Fruit fly (Drosophila melanogaster): ENCODE data around the gene Klp3A.

The Klp3A gene

DNA sequence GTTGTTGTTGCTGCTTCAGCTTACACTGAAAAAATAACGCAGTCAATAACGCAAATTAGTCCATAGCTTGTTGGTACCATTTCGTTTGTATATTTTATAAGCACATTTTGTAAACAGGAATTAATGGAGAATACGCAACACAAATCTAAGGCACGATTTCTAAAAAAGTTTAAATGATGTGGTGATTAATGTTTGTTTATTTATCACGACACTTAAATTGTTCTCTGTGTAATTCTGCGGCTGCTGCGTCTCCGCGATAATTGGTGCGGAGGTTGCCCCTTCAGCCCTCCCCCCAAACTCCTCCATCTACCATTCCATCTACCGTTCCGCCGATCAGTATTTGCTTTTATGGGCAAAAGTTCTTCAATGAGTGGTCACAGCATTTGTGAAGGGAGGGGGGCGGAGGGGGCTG is 43.6 kb upstream of the Klp3A start (continued):
- peak; percentile 83 for TF ChIP-seq dac (GFP tag; optimal IDR thresholded peaks at IDR 0.05)
- TF ChIP-seq CG6854 (GFP tag; optimal IDR thresholded peaks at IDR 0.05), result peak; percentile 85
- TF ChIP-seq CG11294 (GFP tag; IDR thresholded peaks at IDR 0.05), result peak; percentile 80
- TF ChIP-seq spab (GFP tag; optimal IDR thresholded peaks at IDR 0.05), result peak; percentile 84
- TF ChIP-seq CG6808 (GFP tag; optimal IDR thresholded peaks at IDR 0.05), result peak; percentile 90
- peak; percentile 91 for TF ChIP-seq CG15336 (GFP tag; IDR thresholded peaks at IDR 0.05)
- peak; percentile 88 for TF ChIP-seq CG32006 (GFP tag; optimal IDR thresholded peaks at IDR 0.05)
- peak; percentile 85 for TF ChIP-seq achi (GFP tag; optimal IDR thresholded peaks at IDR 0.05)
- TF ChIP-seq CG6163 (GFP tag; IDR thresholded peaks at IDR 0.05), result peak; percentile 94
- TF ChIP-seq Blimp-1 (GFP tag; optimal IDR thresholded peaks at IDR 0.05), result peak; percentile 68
- TF ChIP-seq dsx (GFP tag; optimal IDR thresholded peaks at IDR 0.05; ENCODE audit: poor library complexity, severe bottlenecking), result peak; percentile 83
- peak; percentile 89 for TF ChIP-seq Met (GFP tag; optimal IDR thresholded peaks at IDR 0.05)
- TF ChIP-seq Hr39 (GFP tag; optimal IDR thresholded peaks at IDR 0.05), result peak; percentile 92
- peak; percentile 84 for TF ChIP-seq OdsH (GFP tag; optimal IDR thresholded peaks at IDR 0.05)
- peak; percentile 76 for TF ChIP-seq CG9139 (GFP tag; optimal IDR thresholded peaks at IDR 0.05)

DNA sequence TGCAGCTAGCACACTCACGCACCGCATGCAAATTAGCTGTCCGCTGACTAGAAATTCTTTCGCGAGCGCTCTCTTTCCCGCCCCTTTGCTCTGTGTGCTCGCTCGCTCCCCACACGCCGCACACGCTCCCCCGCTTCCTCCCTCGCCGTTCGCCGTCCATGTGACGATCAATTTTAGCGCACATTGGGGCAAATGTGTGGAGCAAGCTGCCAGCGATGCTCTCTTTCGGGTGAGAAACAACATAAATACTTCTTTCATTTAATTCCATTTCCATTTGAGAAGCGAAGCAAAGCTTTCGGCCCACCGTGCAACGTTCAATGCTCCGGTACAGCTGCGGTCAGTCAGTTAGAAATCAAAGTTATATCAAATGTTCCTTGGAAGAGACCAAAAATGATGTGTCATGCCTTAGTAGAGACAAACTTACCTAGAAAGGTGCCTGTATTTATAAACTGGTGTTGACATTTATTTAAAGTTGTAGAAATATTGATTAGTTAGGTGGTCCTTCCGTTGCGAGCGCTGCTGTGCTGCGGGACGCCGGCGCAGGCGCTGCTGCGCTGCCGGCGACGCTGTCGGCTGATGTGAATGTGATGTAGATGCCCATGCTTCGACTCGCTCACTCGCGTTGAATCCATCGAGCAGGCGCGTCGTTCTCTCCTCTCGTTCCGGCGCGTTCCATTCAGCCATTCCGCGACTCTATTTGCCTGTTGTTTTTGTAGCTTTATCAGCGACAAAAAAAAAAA is 42.3 kb upstream of the Klp3A start:
- TF ChIP-seq CG32006 (GFP tag; optimal IDR thresholded peaks at IDR 0.05) (peak; percentile 99), CG8319 (GFP tag; optimal IDR thresholded peaks at IDR 0.05) (peak; percentile 96), Ets21C (GFP tag; optimal IDR thresholded peaks at IDR 0.05) (peak; percentile 97), cyc (GFP tag; optimal IDR thresholded peaks at IDR 0.05) (peak; percentile 98), Eip93F (GFP tag; optimal IDR thresholded peaks at IDR 0.05) (peak; percentile 95), dsx (GFP tag; optimal IDR thresholded peaks at IDR 0.05; ENCODE audit: poor library complexity, severe bottlenecking) (peak; percentile 97), Met (GFP tag; optimal IDR thresholded peaks at IDR 0.05) (peak; percentile 99), fd59A (GFP tag; optimal IDR thresholded peaks at IDR 0.05) (peak; percentile 97), CG16779 (tag; optimal IDR thresholded peaks at IDR 0.05) (peak; percentile 98), CG6808 (GFP tag; optimal IDR thresholded peaks at IDR 0.05) (peak; percentile 97), CG6163 (GFP tag; IDR thresholded peaks at IDR 0.05) (peak; percentile 98), CG31627 (GFP tag; optimal IDR thresholded peaks at IDR 0.05) (peak; percentile 98), Gug (GFP tag; IDR thresholded peaks at IDR 0.05) (peak; percentile 95), OdsH (GFP tag; optimal IDR thresholded peaks at IDR 0.05) (peak; percentile 98), CG7368 (GFP tag; optimal IDR thresholded peaks at IDR 0.05) (peak; percentile 96), CG15336 (GFP tag; IDR thresholded peaks at IDR 0.05) (peak; percentile 98), spab (GFP tag; optimal IDR thresholded peaks at IDR 0.05) (peak; percentile 95), dac (GFP tag; optimal IDR thresholded peaks at IDR 0.05) (peak; percentile 98), CG6276 (GFP tag; optimal IDR thresholded peaks at IDR 0.05) (peak; percentile 99), esn (GFP tag; optimal IDR thresholded peaks at IDR 0.05) (peak; percentile 99), CG11902 (GFP tag; optimal IDR thresholded peaks at IDR 0.05) (peak; percentile 95), vri (GFP tag; optimal IDR thresholded peaks at IDR 0.05) (peak; percentile 94), acj6 (GFP tag; optimal IDR thresholded peaks at IDR 0.05) (peak; percentile 97), CG3919 (GFP tag; optimal IDR thresholded peaks at IDR 0.05) (peak; percentile 98), CG11762 (GFP tag; optimal IDR thresholded peaks at IDR 0.05; ENCODE audit: insufficient read depth) (peak; percentile 95), topi (GFP tag; optimal IDR thresholded peaks at IDR 0.05) (peak; percentile 98), Hr4 (GFP tag; optimal IDR thresholded peaks at IDR 0.05) (peak; percentile 97), CG9139 (GFP tag; optimal IDR thresholded peaks at IDR 0.05) (peak; percentile 95), Sox15 (GFP tag; optimal IDR thresholded peaks at IDR 0.05) (peak; percentile 97), Sox102F (GFP tag; optimal IDR thresholded peaks at IDR 0.05) (peak; percentile 98), net (GFP tag; optimal IDR thresholded peaks at IDR 0.05) (peak; percentile 98), CG4318 (GFP tag; optimal IDR thresholded peaks at IDR 0.05) (peak; percentile 97), ss (GFP tag; optimal IDR thresholded peaks at IDR 0.05) (peak; percentile 98), Blimp-1 (GFP tag; optimal IDR thresholded peaks at IDR 0.05) (peak; percentile 90), Eip78C (GFP tag) (peak; percentile 99), achi (GFP tag; optimal IDR thresholded peaks at IDR 0.05) (peak; percentile 97), Ets96B (tag; optimal IDR thresholded peaks at IDR 0.05) (peak; percentile 97), Hr39 (GFP tag; optimal IDR thresholded peaks at IDR 0.05) (peak; percentile 99), eg (GFP tag; IDR thresholded peaks at IDR 0.05) (peak; percentile 97), Hr38 (GFP tag; optimal IDR thresholded peaks at IDR 0.05) (no peak), CG8632 (GFP tag; optimal IDR thresholded peaks at IDR 0.05) (peak; percentile 96), svp (GFP tag) (peak; percentile 99), Eip75B (GFP tag; optimal IDR thresholded peaks at IDR 0.05) (peak; percentile 98)

All from whole organism, prepupa.